Fruit fly (Drosophila melanogaster): ENCODE results near the gene Ccm3.

Gene Ccm3

dm6 chr3R:15402654-15403053 lies 30.9 kb downstream of the Ccm3 start (continued):
- peak; percentile 76 for TF ChIP-seq CG13296 (GFP tag; optimal IDR thresholded peaks at IDR 0.05)
- TF ChIP-seq Ada2b (GFP tag; IDR thresholded peaks at IDR 0.05) = 0 out of 2 replicates have a peak, but pooled peaks have one; percentile 28
- TF ChIP-seq CG15514 (GFP tag; optimal IDR thresholded peaks at IDR 0.05) = peak; percentile 27
- peak; percentile 22 for TF ChIP-seq HHEX (GFP tag; optimal IDR thresholded peaks at IDR 0.05)
- no peak for TF ChIP-seq CG10267 (tag; optimal IDR thresholded peaks at IDR 0.05)
- peak; percentile 39 for TF ChIP-seq CG6765 (GFP tag; optimal IDR thresholded peaks at IDR 0.05)
- no peak for TF ChIP-seq nau (GFP tag; optimal IDR thresholded peaks at IDR 0.05)
- TF ChIP-seq amos (GFP tag; IDR thresholded peaks at IDR 0.05; ENCODE audit: partially characterized antibody) = no peak
- peak; percentile 26 for TF ChIP-seq CG12071 (GFP tag; optimal IDR thresholded peaks at IDR 0.05)

- TF ChIP-seq Deaf1 (tag; optimal IDR thresholded peaks at IDR 0.05) = no peak
- TF ChIP-seq CG13894 (tag; optimal IDR thresholded peaks at IDR 0.05) = peak; percentile 95
- TF ChIP-seq gsb-n (tag; optimal IDR thresholded peaks at IDR 0.05) = no peak
- no peak for TF ChIP-seq CG9817 (tag; optimal IDR thresholded peaks at IDR 0.05)
- TF ChIP-seq dmrt99B (tag; optimal IDR thresholded peaks at IDR 0.05) = no peak
Measured at dm6 chr3R:15406393-15406792, 34.6 kb downstream of the Ccm3 start.

- TF ChIP-seq CG2889 (GFP tag; IDR thresholded peaks at IDR 0.05) (no peak), HmgD (GFP tag; optimal IDR thresholded peaks at IDR 0.05) (peak; percentile 12), CG10959 (GFP tag; IDR thresholded peaks at IDR 0.05) (0 out of 2 replicates have a peak, but pooled peaks have one; percentile 40), CG3281 (GFP tag; optimal IDR thresholded peaks at IDR 0.05) (peak; percentile 21), Doc3 (GFP tag; IDR thresholded peaks at IDR 0.05; ENCODE audit: partially characterized antibody) (0 out of 3 replicates have a peak, but pooled peaks have one; percentile 19), tna (GFP tag; IDR thresholded peaks at IDR 0.05; ENCODE audit: partially characterized antibody) (0 out of 2 replicates have a peak, but pooled peaks have one; percentile 45), H15 (GFP tag; IDR thresholded peaks at IDR 0.05) (0 out of 3 replicates have a peak, but pooled peaks have one; percentile 31), CG6791 (GFP tag; IDR thresholded peaks at IDR 0.05; ENCODE audit: partially characterized antibody) (peak; percentile 14; the same call in 1 of the 3 replicates), CG14050 (GFP tag; IDR thresholded peaks at IDR 0.05) (no peak), Atf6 (GFP tag; IDR thresholded peaks at IDR 0.05) (no peak), vnd (GFP tag; IDR thresholded peaks at IDR 0.05; ENCODE audit: partially characterized antibody) (0 out of 3 replicates have a peak, but pooled peaks have one; percentile 15), zfh1 (GFP tag; IDR thresholded peaks at IDR 0.05) (0 out of 3 replicates have a peak, but pooled peaks have one; percentile 33), pros (GFP tag; optimal IDR thresholded peaks at IDR 0.05) (no peak), Jarid2 (GFP tag; optimal IDR thresholded peaks at IDR 0.05) (peak; percentile 16), CG10543 (GFP tag; optimal IDR thresholded peaks at IDR 0.05) (peak; percentile 2), Nf-YA (GFP tag; IDR thresholded peaks at IDR 0.05) (0 out of 2 replicates have a peak, but pooled peaks have one; percentile 11), CG15514 (GFP tag; optimal IDR thresholded peaks at IDR 0.05) (no peak)
Measured at dm6 chr3R:15407020-15407501, 35.3 kb downstream of the Ccm3 start, which contains the start of gene CG6125. TSS of gene CG6125 (minus strand) at chr3R:15407070.

DNA sequence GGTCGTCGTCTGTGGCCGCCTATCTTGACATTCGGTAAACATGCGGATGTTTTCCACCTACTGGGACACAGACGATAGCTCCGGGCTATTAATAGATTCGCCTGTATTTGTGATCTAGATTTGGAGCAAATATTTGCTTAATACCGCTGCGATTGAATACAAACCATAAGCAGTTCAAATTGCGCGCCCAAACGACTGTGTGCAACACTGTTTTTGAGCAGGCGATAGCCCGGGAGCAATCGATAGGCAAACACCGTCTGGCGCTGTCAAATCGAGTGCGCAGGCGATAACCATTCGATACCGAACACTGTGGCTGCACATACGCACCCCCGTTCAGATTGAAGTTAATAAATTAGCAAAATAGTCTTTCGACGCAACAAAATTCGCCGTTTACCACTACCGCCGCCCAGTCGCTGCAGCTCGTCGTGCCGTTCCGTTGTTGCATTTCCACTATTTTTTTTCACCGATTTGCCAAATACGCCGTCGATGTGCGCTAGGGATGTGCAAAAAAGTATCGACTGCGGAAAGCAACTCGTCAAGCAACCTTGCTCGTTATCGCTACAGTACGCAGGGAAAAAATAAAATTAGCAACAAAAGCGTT lies 36.5 kb downstream of the Ccm3 start, which contains the start of gene Atx2:
Gene Atx2, plus strand, starts transcription at position 293 of the 601 bp plus-strand sequence.
- TF ChIP-seq CG1832 (GFP tag; optimal IDR thresholded peaks at IDR 0.05) (no peak), lbe (GFP tag; optimal IDR thresholded peaks at IDR 0.05) (no peak), bcd (GFP tag; optimal IDR thresholded peaks at IDR 0.05) (peak; percentile 55), MBD-R2 (GFP tag; IDR thresholded peaks at IDR 0.05) (peak; percentile 64), chn (GFP tag; optimal IDR thresholded peaks at IDR 0.05) (peak; percentile 3), CG3163 (GFP tag; optimal IDR thresholded peaks at IDR 0.05) (peak; percentile 58), CG2116 (GFP tag; optimal IDR thresholded peaks at IDR 0.05) (peak; percentile 97), ase (GFP tag; IDR thresholded peaks at IDR 0.05) (no peak), Jarid2 (GFP tag; optimal IDR thresholded peaks at IDR 0.05) (peak; percentile 5), CG8478 (optimal IDR thresholded peaks at IDR 0.05) (peak; percentile 52), salm (tag; optimal IDR thresholded peaks at IDR 0.05) (no peak), CG12659 (GFP tag; optimal IDR thresholded peaks at IDR 0.05) (peak; percentile 78), ATbp (GFP tag; optimal IDR thresholded peaks at IDR 0.05) (peak; percentile 8), dpn (GFP tag; optimal IDR thresholded peaks at IDR 0.05) (peak; percentile 56 to 61), D19B (GFP tag; optimal IDR thresholded peaks at IDR 0.05) (no peak), Sox100B (GFP tag; optimal IDR thresholded peaks at IDR 0.05) (no peak)
